Worm (Caenorhabditis elegans) whole organism, L3 larva: Measurements from ENCODE around the gene Y22D7AR.7.
A peak's percentile ranks its signal among the peaks of the same experiment; 100 is the strongest.

ENCODE experiments used
- R02D3.7 ChIP-seq: fragments of 150-350 bp; optimal IDR thresholded peaks from 2 replicates; lab custom pipeline; 2014; ENCODE audit warnings: missing biosample characterization, missing genetic modification characterization
- ama-1 ChIP-seq: fragments of 150-350 bp; optimal IDR thresholded peaks from 2 replicates; lab custom pipeline; 2018
- ceh-28 ChIP-seq: fragments of 150-350 bp; optimal IDR thresholded peaks from 2 replicates; lab custom pipeline; 2014; ENCODE audit warnings: missing biosample characterization, missing genetic modification reagents, missing genetic modification characterization
- ceh-82 ChIP-seq: fragments of 150-350 bp; optimal IDR thresholded peaks from 2 replicates; lab custom pipeline; 2014; ENCODE audit warnings: missing biosample characterization, missing genetic modification characterization
- egl-5 ChIP-seq: fragments of 150-350 bp; optimal IDR thresholded peaks from 2 replicates; lab custom pipeline; 2017; ENCODE audit warnings: missing biosample characterization, missing genetic modification reagents, missing genetic modification characterization, inconsistent platforms
- elt-1 ChIP-seq: fragments of 150-350 bp; optimal IDR thresholded peaks from 2 replicates; lab custom pipeline; 2014; ENCODE audit warnings: missing biosample characterization, missing genetic modification characterization
- elt-2 ChIP-seq: sonication (generic microtip); optimal IDR thresholded peaks from 2 replicates; lab custom pipeline; 2016; ENCODE audit warnings: missing genetic modification reagents, mild to moderate bottlenecking, missing genetic modification characterization, missing compliant biosample characterization
- elt-3 ChIP-seq, 3 experiments: fragments of 150-350 bp in 1 of 3; sonication (generic microtip) in 2 of 3; optimal IDR thresholded peaks; 2 replicates in 2 of 3; 4 replicates in 1 of 3; lab custom pipeline; 2014 to 2017; ENCODE audit warnings: missing biosample characterization in 3 of 3, missing genetic modification characterization in 3 of 3
- eor-1 ChIP-seq, 2 experiments: fragments of 150-350 bp; optimal IDR thresholded peaks; 2 replicates each; lab custom pipeline; 2014 to 2018; ENCODE audit warnings: missing biosample characterization in 2 of 2, missing genetic modification characterization in 2 of 2
- fkh-10 ChIP-seq: sonication (generic microtip); optimal IDR thresholded peaks from 2 replicates; lab custom pipeline; 2017; ENCODE audit warnings: missing biosample characterization, missing genetic modification reagents, missing genetic modification characterization
- fos-1 ChIP-seq: fragments of 150-350 bp; optimal IDR thresholded peaks from 2 replicates; lab custom pipeline; 2014; ENCODE audit warnings: missing biosample characterization, missing genetic modification characterization
- hmg-11 ChIP-seq: sonication (generic microtip); optimal IDR thresholded peaks from 2 replicates; lab custom pipeline; 2016; ENCODE audit warnings: missing genetic modification characterization, missing compliant biosample characterization
- jun-1 ChIP-seq: fragments of 150-350 bp; optimal IDR thresholded peaks from 2 replicates; lab custom pipeline; 2014; ENCODE audit warnings: missing biosample characterization, missing genetic modification reagents, missing genetic modification characterization
- lsy-12 ChIP-seq: sonication (generic microtip); optimal IDR thresholded peaks from 2 replicates; lab custom pipeline; 2016; ENCODE audit warnings: mild to moderate bottlenecking, missing genetic modification characterization, missing compliant biosample characterization
- mml-1 ChIP-seq: fragments of 150-350 bp; sonication (generic microtip); optimal IDR thresholded peaks from 3 replicates; lab custom pipeline; 2014; ENCODE audit warnings: missing biosample characterization, missing genetic modification characterization
- nfya-1 ChIP-seq: sonication (generic microtip); optimal IDR thresholded peaks from 2 replicates; lab custom pipeline; 2017; ENCODE audit warnings: missing genetic modification characterization, mild to moderate bottlenecking, missing compliant biosample characterization, antibody characterized with exemption, moderate library complexity; ENCODE audit not compliant: insufficient read depth
- nhr-11 ChIP-seq: fragments of 150-350 bp; optimal IDR thresholded peaks from 2 replicates; lab custom pipeline; 2014; ENCODE audit warnings: missing biosample characterization, missing genetic modification characterization
- nhr-237 ChIP-seq: fragments of 150-350 bp; optimal IDR thresholded peaks from 2 replicates; lab custom pipeline; 2014; ENCODE audit warnings: missing biosample characterization, missing genetic modification characterization
- nhr-25 ChIP-seq: sonication (generic microtip); optimal IDR thresholded peaks from 2 replicates; lab custom pipeline; 2017; ENCODE audit warnings: missing biosample characterization, missing genetic modification characterization
- nhr-43 ChIP-seq: sonication (generic microtip); optimal IDR thresholded peaks from 2 replicates; lab custom pipeline; 2016; ENCODE audit warnings: mild to moderate bottlenecking, missing genetic modification characterization, missing compliant biosample characterization; ENCODE audit not compliant: poor library complexity, severe bottlenecking
- nhr-67 ChIP-seq: fragments of 150-350 bp; optimal IDR thresholded peaks from 2 replicates; lab custom pipeline; 2014; ENCODE audit warnings: missing biosample characterization, missing genetic modification characterization
- nhr-76 ChIP-seq: fragments of 150-350 bp; sonication (generic microtip); optimal IDR thresholded peaks from 5 replicates; lab custom pipeline; 2014; ENCODE audit warnings: missing biosample characterization, missing genetic modification characterization
- nhr-77 ChIP-seq: fragments of 150-350 bp; optimal IDR thresholded peaks from 2 replicates; lab custom pipeline; 2014; ENCODE audit warnings: missing biosample characterization, missing genetic modification characterization
- pha-4 ChIP-seq: fragments of 150-350 bp; optimal IDR thresholded peaks from 2 replicates; lab custom pipeline; 2014; ENCODE audit warnings: missing biosample characterization, missing genetic modification reagents, missing genetic modification characterization
- pqm-1 ChIP-seq: fragments of 150-350 bp; optimal IDR thresholded peaks from 2 replicates; lab custom pipeline; 2017; ENCODE audit warnings: missing biosample characterization, missing genetic modification characterization, inconsistent platforms
- sea-2 ChIP-seq: fragments of 150-350 bp; sonication (generic microtip); optimal IDR thresholded peaks from 4 replicates; lab custom pipeline; 2014; ENCODE audit warnings: missing biosample characterization, missing genetic modification reagents, missing genetic modification characterization
- skn-1 ChIP-seq: fragments of 150-350 bp; optimal IDR thresholded peaks from 2 replicates; lab custom pipeline; 2014; ENCODE audit warnings: missing biosample characterization, missing genetic modification characterization
- tbx-2 ChIP-seq: sonication (generic microtip); optimal IDR thresholded peaks from 2 replicates; lab custom pipeline; 2016; ENCODE audit warnings: mild to moderate bottlenecking, missing genetic modification characterization, missing compliant biosample characterization
- unc-39 ChIP-seq: sonication (generic microtip); optimal IDR thresholded peaks from 4 replicates; lab custom pipeline; 2017; ENCODE audit warnings: missing biosample characterization, missing genetic modification characterization
- unc-62 ChIP-seq: fragments of 150-350 bp; sonication (generic microtip); optimal IDR thresholded peaks from 4 replicates; lab custom pipeline; 2014; ENCODE audit warnings: missing biosample characterization, missing genetic modification reagents, missing genetic modification characterization
- zag-1 ChIP-seq: fragments of 150-350 bp; optimal IDR thresholded peaks from 2 replicates; lab custom pipeline; 2014; ENCODE audit warnings: missing biosample characterization, missing genetic modification characterization
- ztf-11 ChIP-seq: fragments of 150-350 bp; optimal IDR thresholded peaks from 2 replicates; lab custom pipeline; 2014; ENCODE audit warnings: missing biosample characterization, missing genetic modification characterization
- ztf-4 ChIP-seq: fragments of 150-350 bp; optimal IDR thresholded peaks from 2 replicates; lab custom pipeline; 2014; ENCODE audit warnings: missing biosample characterization, missing genetic modification characterization

The Y22D7AR.7 gene

DNA sequence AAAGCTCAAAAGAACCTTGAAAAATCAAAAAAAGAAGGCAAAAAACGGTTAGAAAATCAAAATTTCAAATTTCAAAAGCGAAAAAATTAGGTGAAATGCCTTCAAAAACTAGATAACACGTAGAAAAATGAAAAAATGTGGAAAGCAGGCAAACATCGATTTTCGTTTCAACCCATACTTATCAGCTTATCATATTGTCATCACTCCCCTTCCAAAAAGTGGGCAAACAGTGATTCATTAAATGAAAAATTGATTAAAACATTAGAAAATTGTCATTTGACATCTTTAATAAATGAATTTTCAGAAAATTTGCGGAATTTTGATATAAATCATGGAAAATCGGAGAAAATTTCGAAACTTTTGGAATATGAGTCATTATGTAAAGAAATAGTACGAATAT lies 26.9 kb downstream of the Y22D7AR.7 start:
- TF ChIP-seq pha-4 (tag; lab: Kevin White, UChicago): peak; percentile 23
- peak; percentile 65 for TF ChIP-seq elt-2 (tag; lab: Kevin White, UChicago)
- peak; percentile 9 for TF ChIP-seq skn-1 (tag; lab: Kevin White, UChicago)
- no peak for TF ChIP-seq fos-1
- peak; percentile 32 for TF ChIP-seq pqm-1 (tag; lab: Kevin White, UChicago)
- TF ChIP-seq, all 47 proteins: peak for 4

DNA sequence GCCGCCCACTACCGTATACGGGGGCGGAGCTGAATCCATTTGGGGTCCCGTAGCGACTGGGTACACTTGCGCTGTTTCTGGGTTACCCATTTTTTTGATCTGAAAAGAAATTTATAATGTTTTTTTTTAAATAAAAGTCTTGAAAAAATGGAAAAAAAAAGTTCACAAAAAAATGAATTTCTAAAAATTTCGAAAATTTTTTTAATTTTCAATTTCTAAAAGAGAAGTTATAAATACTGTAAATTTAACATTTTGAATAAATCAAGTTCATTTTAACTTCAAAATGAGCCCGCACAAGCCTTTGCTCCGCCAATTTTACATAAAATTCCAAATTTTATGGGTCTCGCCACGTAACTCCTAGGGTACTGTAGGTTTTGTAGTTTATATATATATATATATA lies 28.1 kb downstream of the Y22D7AR.7 start, which contains the start of gene Y22D7AL.15:
Gene Y22D7AL.15, minus strand, starts transcription at position 101 of the 400 bp plus-strand sequence.
- TF ChIP-seq unc-62: no peak
- TF ChIP-seq ceh-82 (tag; lab: Kevin White, UChicago): no peak
- no peak for TF ChIP-seq ztf-11 (tag; lab: Kevin White, UChicago)
- TF ChIP-seq R02D3.7 (tag; lab: Kevin White, UChicago): no peak
- TF ChIP-seq nhr-11 (tag; lab: Kevin White, UChicago): no peak
- TF ChIP-seq nhr-43 (tag; lab: Kevin White, UChicago): no peak
- TF ChIP-seq pha-4 (tag; lab: Kevin White, UChicago): no peak
- TF ChIP-seq nhr-25 (tag; lab: Kevin White, UChicago): no peak
- no peak for TF ChIP-seq ztf-4 (tag; lab: Kevin White, UChicago)
- TF ChIP-seq nhr-237 (tag; lab: Kevin White, UChicago): no peak
- no peak for TF ChIP-seq fos-1
- TF ChIP-seq ceh-28 (tag; lab: Kevin White, UChicago): no peak
- no peak for TF ChIP-seq skn-1 (tag; lab: Kevin White, UChicago)
- TF ChIP-seq nfya-1 (tag; lab: Kevin White, UChicago): no peak
- TF ChIP-seq nhr-76 (tag; lab: Kevin White, UChicago): no peak
- TF ChIP-seq lsy-12 (tag; lab: Kevin White, UChicago): no peak
- TF ChIP-seq ama-1 (lab: Kevin White, UChicago): no peak

DNA sequence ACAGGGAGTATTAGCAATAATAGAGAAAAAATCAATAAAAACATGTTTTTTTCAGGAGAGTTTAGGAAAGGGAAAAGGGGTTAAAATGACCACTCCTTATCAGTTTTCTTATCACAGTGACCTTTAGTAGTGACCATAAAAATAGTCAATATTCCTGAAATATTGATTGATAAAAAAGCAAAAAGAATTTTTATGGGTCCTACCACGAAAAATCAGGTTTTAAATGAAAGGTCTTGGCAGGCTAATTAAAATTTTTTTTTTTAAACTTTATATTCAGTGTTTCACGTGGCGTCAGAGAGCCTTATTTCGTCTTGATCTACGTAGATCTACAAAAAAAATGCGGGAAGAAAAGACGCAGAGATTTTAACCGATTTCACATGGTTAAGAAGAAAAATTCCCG lies 30.5 kb downstream of the Y22D7AR.7 start, which contains the start of gene cht-4:
Gene cht-4, minus strand, starts transcription at position 101 of the 400 bp plus-strand sequence.
- no peak for TF ChIP-seq nhr-77
- no peak for TF ChIP-seq nhr-25 (tag; lab: Kevin White, UChicago)
- no peak for TF ChIP-seq eor-1 (tag; optimal IDR thresholded peaks at IDR 0.05; lab: Kevin White, UChicago)
- TF ChIP-seq fkh-10 (GFP tag; lab: Kevin White, UChicago): no peak
- TF ChIP-seq unc-39 (tag; lab: Kevin White, UChicago): no peak
- no peak for TF ChIP-seq elt-1 (tag; lab: Kevin White, UChicago)
- no peak for TF ChIP-seq sea-2 (GFP tag; lab: Kevin White, UChicago)
- TF ChIP-seq nhr-67 (tag; lab: Kevin White, UChicago): no peak
- TF ChIP-seq elt-3 (tag; optimal IDR thresholded peaks at IDR 0.05; lab: Kevin White, UChicago): no peak
- TF ChIP-seq zag-1: no peak
- TF ChIP-seq fos-1: no peak
- TF ChIP-seq nhr-11 (tag; lab: Kevin White, UChicago): no peak
- TF ChIP-seq R02D3.7 (tag; lab: Kevin White, UChicago): no peak
- no peak for TF ChIP-seq egl-5

DNA sequence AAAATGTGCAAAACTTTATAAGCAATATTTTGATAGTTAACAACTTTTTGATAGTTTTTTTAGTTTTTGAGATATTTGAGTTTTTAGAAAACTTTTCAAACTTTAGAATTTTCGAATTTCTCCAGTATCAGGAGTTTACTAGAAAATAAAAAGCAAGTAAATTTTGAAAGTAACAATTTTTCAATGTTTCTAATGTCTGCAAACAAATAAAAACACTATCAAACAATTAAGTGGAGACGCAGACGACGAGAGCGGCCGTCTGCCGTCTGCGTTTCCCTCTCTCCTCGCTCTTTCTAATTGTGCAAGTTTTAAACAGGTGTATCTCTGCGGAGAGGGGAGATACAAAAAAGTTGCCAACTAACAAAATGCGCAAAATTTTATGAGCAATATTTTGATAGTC lies 35.0 kb downstream of the Y22D7AR.7 start:
- TF ChIP-seq elt-1 (tag; lab: Kevin White, UChicago): no peak
- no peak for TF ChIP-seq elt-2 (tag; lab: Kevin White, UChicago)
- no peak for TF ChIP-seq nhr-76 (tag; lab: Kevin White, UChicago)
- no peak for TF ChIP-seq ama-1 (lab: Kevin White, UChicago)
- TF ChIP-seq tbx-2 (tag; lab: Kevin White, UChicago): no peak
- TF ChIP-seq nhr-25 (tag; lab: Kevin White, UChicago): no peak
- no peak for TF ChIP-seq nhr-43 (tag; lab: Kevin White, UChicago)
- no peak for TF ChIP-seq mml-1
- TF ChIP-seq unc-39 (tag; lab: Kevin White, UChicago): no peak
- no peak for TF ChIP-seq hmg-11 (tag; lab: Kevin White, UChicago)
- TF ChIP-seq nhr-67 (tag; lab: Kevin White, UChicago): no peak
- TF ChIP-seq pqm-1 (tag; lab: Kevin White, UChicago): no peak
- no peak for TF ChIP-seq eor-1 (tag; optimal IDR thresholded peaks at IDR 0.05; lab: Kevin White, UChicago)
- TF ChIP-seq nhr-77: no peak
- TF ChIP-seq jun-1: no peak
- no peak for TF ChIP-seq nhr-237 (tag; lab: Kevin White, UChicago)
- no peak for TF ChIP-seq skn-1 (tag; lab: Kevin White, UChicago)
- TF ChIP-seq sea-2 (GFP tag; lab: Kevin White, UChicago): no peak
